Fruit fly (Drosophila melanogaster) whole organism, wandering third instar larva: Measurements from ENCODE around the gene CG13895.
A peak's percentile ranks its signal among the peaks of the same experiment; 100 is the strongest.

ENCODE experiments used
- Abd-B ChIP-seq: fragments of >200 bp; optimal IDR thresholded peaks from 2 replicates; lab custom pipeline; 2017; ENCODE audit warnings: missing biosample characterization, missing genetic modification characterization
- CG32264 ChIP-seq: fragments of 200-800 bp; sonication (Bioruptor generic); optimal IDR thresholded peaks from 2 replicates; lab custom pipeline; 2016; ENCODE audit warnings: missing biosample characterization, missing genetic modification characterization
- CG9705 ChIP-seq: fragments of 200-800 bp; sonication (Bioruptor generic); optimal IDR thresholded peaks from 2 replicates; lab custom pipeline; 2018; ENCODE audit warnings: missing biosample characterization, mild to moderate bottlenecking, missing genetic modification characterization
- CrebA ChIP-seq: fragments of 200-800 bp; sonication (Bioruptor generic); optimal IDR thresholded peaks from 2 replicates; lab custom pipeline; 2016; ENCODE audit warnings: missing biosample characterization, mild to moderate bottlenecking, missing genetic modification characterization, borderline replicate concordance
- Dfd ChIP-seq: fragments of >200 bp; optimal IDR thresholded peaks from 2 replicates; lab custom pipeline; 2017; ENCODE audit warnings: missing biosample characterization, missing genetic modification characterization
- Dif ChIP-seq: fragments of 200-275, 200-300 bp; sonication (Bioruptor generic); optimal IDR thresholded peaks from 2 replicates; lab custom pipeline; 2018; ENCODE audit warnings: missing biosample characterization, missing genetic modification characterization; ENCODE audit not compliant: partially characterized antibody
- GATAd ChIP-seq: sonication (Bioruptor generic); optimal IDR thresholded peaks from 2 replicates; lab custom pipeline; 2016; ENCODE audit warnings: missing biosample characterization, missing genetic modification characterization
- HLH106 ChIP-seq: fragments of 200-800 bp; optimal IDR thresholded peaks from 3 replicates; lab custom pipeline; 2019; ENCODE audit warnings: missing biosample characterization, mild to moderate bottlenecking, missing genetic modification characterization, moderate library complexity
- Hnf4 ChIP-seq: fragments of 200-800 bp; sonication (Bioruptor generic); optimal IDR thresholded peaks from 2 replicates; lab custom pipeline; 2016; ENCODE audit warnings: missing biosample characterization, mild to moderate bottlenecking, missing genetic modification characterization
- Hr78 ChIP-seq: fragments of >200 bp; optimal IDR thresholded peaks from 2 replicates; lab custom pipeline; 2017; ENCODE audit warnings: missing biosample characterization, missing genetic modification characterization
- Hr83 ChIP-seq: fragments of 200-300 bp; sonication (Bioruptor generic); optimal IDR thresholded peaks from 2 replicates; lab custom pipeline; 2016; ENCODE audit warnings: missing biosample characterization, mild to moderate bottlenecking, missing genetic modification characterization, moderate library complexity; ENCODE audit not compliant: poor library complexity, severe bottlenecking
- Jra ChIP-seq: sonication (Bioruptor generic); optimal IDR thresholded peaks from 2 replicates; lab custom pipeline; 2016; ENCODE audit warnings: missing biosample characterization, missing genetic modification characterization
- Mio ChIP-seq: sonication (Bioruptor generic); optimal IDR thresholded peaks from 2 replicates; lab custom pipeline; 2016; ENCODE audit warnings: missing biosample characterization, missing genetic modification characterization
- Myc ChIP-seq: fragments of >200 bp; optimal IDR thresholded peaks from 2 replicates; lab custom pipeline; 2017
- N ChIP-seq: fragments of >200 bp; optimal IDR thresholded peaks from 2 replicates; lab custom pipeline; 2018; ENCODE audit warnings: missing biosample characterization, missing external identifiers, missing genetic modification characterization
- OdsH ChIP-seq: fragments of 200-800 bp; sonication (Bioruptor generic); optimal IDR thresholded peaks from 2 replicates; lab custom pipeline; 2016; ENCODE audit warnings: missing biosample characterization, mild to moderate bottlenecking, missing genetic modification characterization
- Rel ChIP-seq, 2 experiments: fragments of 200-800 bp; sonication (Bioruptor generic) in 1 of 2; optimal IDR thresholded peaks; 2 replicates in 1 of 2; 3 replicates in 1 of 2; lab custom pipeline; 2016 to 2019; ENCODE audit warnings: mild to moderate bottlenecking in 2 of 2, missing biosample characterization in 2 of 2, missing genetic modification characterization in 2 of 2, moderate library complexity in 1 of 2
- Sp1 ChIP-seq: fragments of 200-800 bp; sonication (Bioruptor generic); optimal IDR thresholded peaks from 3 replicates; lab custom pipeline; 2019; ENCODE audit warnings: missing biosample characterization, mild to moderate bottlenecking, missing genetic modification characterization, moderate library complexity
- Vsx2 ChIP-seq: fragments of 200-300, 225-300 bp; sonication (Bioruptor generic); optimal IDR thresholded peaks from 2 replicates; lab custom pipeline; 2018; ENCODE audit warnings: missing biosample characterization, missing genetic modification characterization; ENCODE audit not compliant: partially characterized antibody
- br ChIP-seq: fragments of 200-800 bp; sonication (Bioruptor generic); optimal IDR thresholded peaks from 2 replicates; lab custom pipeline; 2016; ENCODE audit warnings: missing biosample characterization, missing genetic modification characterization
- brk ChIP-seq: fragments of 200-800 bp; sonication (Bioruptor generic); optimal IDR thresholded peaks from 2 replicates; lab custom pipeline; 2016; ENCODE audit warnings: missing biosample characterization, mild to moderate bottlenecking, missing genetic modification characterization
- dl ChIP-seq, 2 experiments: fragments of 175-275, 200-275 bp in 1 of 2; fragments of 200-275 bp in 1 of 2; sonication (Bioruptor generic); optimal IDR thresholded peaks; lab custom pipeline; 2018; ENCODE audit warnings: mild to moderate bottlenecking in 2 of 2, missing biosample characterization in 2 of 2, missing genetic modification characterization in 2 of 2, moderate library complexity in 2 of 2; ENCODE audit not compliant: partially characterized antibody in 2 of 2, insufficient read depth in 1 of 2
- dmrt93B ChIP-seq: fragments of 200-800 bp; sonication (Bioruptor generic); optimal IDR thresholded peaks from 2 replicates; lab custom pipeline; 2018; ENCODE audit warnings: missing biosample characterization, mild to moderate bottlenecking, missing genetic modification characterization
- dsf ChIP-seq: sonication (Bioruptor generic); optimal IDR thresholded peaks from 2 replicates; lab custom pipeline; 2016; ENCODE audit warnings: missing biosample characterization, missing genetic modification characterization, borderline replicate concordance
- ey ChIP-seq: fragments of 200-800 bp; sonication (Bioruptor generic); optimal IDR thresholded peaks from 2 replicates; lab custom pipeline; 2016; ENCODE audit warnings: missing biosample characterization, missing genetic modification characterization
- foxo ChIP-seq, 2 experiments: fragments of 200-800 bp; sonication (Bioruptor generic); optimal IDR thresholded peaks; 2 replicates in 1 of 2; 3 replicates in 1 of 2; lab custom pipeline; 2016 to 2017; ENCODE audit warnings: missing biosample characterization in 2 of 2, missing genetic modification characterization in 2 of 2
- fru ChIP-seq: fragments of 200-800 bp; sonication (Bioruptor generic); optimal IDR thresholded peaks from 3 replicates; lab custom pipeline; 2016; ENCODE audit warnings: missing biosample characterization, mild to moderate bottlenecking, missing genetic modification characterization
- h ChIP-seq: fragments of 200-800 bp; sonication (Bioruptor generic); optimal IDR thresholded peaks from 3 replicates; lab custom pipeline; 2016; ENCODE audit warnings: missing biosample characterization, mild to moderate bottlenecking, missing genetic modification characterization
- jim ChIP-seq: fragments of 175-275, 200-325 bp; sonication (Bioruptor generic); optimal IDR thresholded peaks from 2 replicates; lab custom pipeline; 2016; ENCODE audit warnings: missing biosample characterization, mild to moderate bottlenecking, missing genetic modification characterization
- lola ChIP-seq: fragments of >200 bp; optimal IDR thresholded peaks from 2 replicates; lab custom pipeline; 2017; ENCODE audit warnings: missing biosample characterization, missing genetic modification characterization
- pan ChIP-seq: fragments of >200 bp; optimal IDR thresholded peaks from 2 replicates; lab custom pipeline; 2017
- psq ChIP-seq: fragments of 200-800 bp; sonication (Bioruptor generic); optimal IDR thresholded peaks from 3 replicates; lab custom pipeline; 2017; ENCODE audit warnings: missing biosample characterization, mild to moderate bottlenecking, missing genetic modification characterization, moderate library complexity
- rgr ChIP-seq: fragments of 200-800 bp; sonication (Bioruptor generic); optimal IDR thresholded peaks from 3 replicates; lab custom pipeline; 2016; ENCODE audit warnings: missing biosample characterization, mild to moderate bottlenecking, missing genetic modification characterization
- sage ChIP-seq: fragments of 200-800 bp; sonication (Bioruptor generic); optimal IDR thresholded peaks from 2 replicates; lab custom pipeline; 2016; ENCODE audit warnings: missing biosample characterization, mild to moderate bottlenecking, missing genetic modification characterization
- sv ChIP-seq: fragments of 200-800 bp; sonication (Bioruptor generic); optimal IDR thresholded peaks from 3 replicates; lab custom pipeline; 2016; ENCODE audit warnings: missing biosample characterization, missing genetic modification characterization
- tai ChIP-seq: sonication (Bioruptor generic); optimal IDR thresholded peaks from 2 replicates; lab custom pipeline; 2016; ENCODE audit warnings: missing biosample characterization, missing genetic modification characterization
- usp ChIP-seq: fragments of >200 bp; optimal IDR thresholded peaks from 2 replicates; lab custom pipeline; 2017; ENCODE audit warnings: missing biosample characterization, missing genetic modification characterization
- woc ChIP-seq: sonication (Bioruptor generic); optimal IDR thresholded peaks from 2 replicates; lab custom pipeline; 2016; ENCODE audit warnings: missing biosample characterization, mild to moderate bottlenecking, missing genetic modification characterization

The CG13895 gene

dm6 chr3L:725527-726191, 17.7 kb upstream of the CG13895 start (continued):
- TF ChIP-seq N (GFP tag; lab: Kevin White, UChicago): no peak
- peak; percentile 82 for TF ChIP-seq Sp1
- TF ChIP-seq Vsx2: no peak
- TF ChIP-seq sv: peak; percentile 53

- TF ChIP-seq br (GFP tag; lab: Kevin White, UChicago) (peak; percentile 95), tai (peak; percentile 84), jim (GFP tag; lab: Kevin White, UChicago) (no peak), Hr83 (GFP tag; lab: Kevin White, UChicago) (no peak), HLH106 (tag; lab: Kevin White, UChicago) (peak; percentile 87), CG32264 (GFP tag; lab: Kevin White, UChicago) (peak; percentile 79), Dif (no peak), Jra (peak; percentile 88), usp (GFP tag; lab: Kevin White, UChicago) (no peak), dmrt93B (peak; percentile 77), psq (GFP tag; lab: Kevin White, UChicago) (peak; percentile 85), Vsx2 (no peak), Dfd (GFP tag; lab: Kevin White, UChicago) (no peak), GATAd (GFP tag; lab: Kevin White, UChicago) (no peak), Mio (GFP tag; lab: Kevin White, UChicago) (peak; percentile 47), woc (GFP tag; lab: Kevin White, UChicago) (peak; percentile 82), OdsH (GFP tag; lab: Kevin White, UChicago) (peak; percentile 92), CrebA (GFP tag; lab: Kevin White, UChicago) (no peak), pan (no peak), foxo (GFP tag; optimal IDR thresholded peaks at IDR 0.05; lab: Kevin White, UChicago) (peak; percentile 57 to 96), h (GFP tag; lab: Kevin White, UChicago) (peak; percentile 94), dsf (GFP tag; lab: Kevin White, UChicago) (peak; percentile 39), rgr (GFP tag; lab: Kevin White, UChicago) (peak; percentile 91), ey (GFP tag; lab: Kevin White, UChicago) (peak; percentile 89), Sp1 (peak; percentile 88), N (GFP tag; lab: Kevin White, UChicago) (no peak), Hr78 (GFP tag; lab: Kevin White, UChicago) (no peak), fru (GFP tag; lab: Kevin White, UChicago) (peak; percentile 94), CG9705 (GFP tag; lab: Kevin White, UChicago) (peak; percentile 66), brk (GFP tag; lab: Kevin White, UChicago) (peak; percentile 82), sage (GFP tag; lab: Kevin White, UChicago) (peak; percentile 88), Myc (lab: Kevin White, UChicago) (no peak), lola (no peak), Abd-B (GFP tag; lab: Kevin White, UChicago) (no peak), Hnf4 (GFP tag; lab: Kevin White, UChicago) (peak; percentile 91), dl (GFP tag; optimal IDR thresholded peaks at IDR 0.05; lab: Kevin White, UChicago; ENCODE audit: insufficient read depth in 1 of 2, partially characterized antibody in 2 of 2) (no peak), Rel (GFP tag; optimal IDR thresholded peaks at IDR 0.05; lab: Kevin White, UChicago) (peak; percentile 74), Rel (tag; optimal IDR thresholded peaks at IDR 0.05; lab: Kevin White, UChicago) (peak; percentile 67), sv (peak; percentile 92)
- TF ChIP-seq, all 38 proteins: peak for 23
These were observed 16.7 kb upstream of the CG13895 start for dm6 chr3L:724518-725341.
